Fruit fly (Drosophila melanogaster) whole organism, embryonic: ENCODE measurements around the gene pigs.
A peak's percentile ranks its signal among the peaks of the same experiment; 100 is the strongest.

Experiments
- Abd-B ChIP-seq: fragments of 200-800 bp; sonication (Bioruptor generic); optimal IDR thresholded peaks from 2 replicates; lab custom pipeline; 2018; ENCODE audit warnings: missing biosample characterization, mild to moderate bottlenecking, missing genetic modification characterization, moderate library complexity
- Adf1 ChIP-seq: fragments of 200-800 bp; sonication (Bioruptor generic); IDR thresholded peaks from 2 replicates; pipeline ENCODE4 v1.3.6; 2022; ENCODE audit warnings: missing biosample characterization, missing genetic modification characterization
- Awh ChIP-seq: fragments of 200-800 bp; sonication (Bioruptor generic); IDR thresholded peaks from 2 replicates; pipeline ENCODE4, ENCODE4 v1.3.6; 2022; ENCODE audit warnings: missing biosample characterization, missing genetic modification characterization
- BtbVII ChIP-seq: fragments of 200-800 bp; sonication (Bioruptor generic); optimal IDR thresholded peaks from 3 replicates; lab custom pipeline; 2017; ENCODE audit warnings: missing biosample characterization, mild to moderate bottlenecking, missing genetic modification characterization
- CG10543 ChIP-seq: fragments of 200-800 bp; sonication (Bioruptor generic); optimal IDR thresholded peaks from 3 replicates; lab custom pipeline; 2017; ENCODE audit warnings: missing biosample characterization, mild to moderate bottlenecking, missing genetic modification characterization, moderate library complexity
- CG10565 ChIP-seq: fragments of 200-800 bp; sonication (Bioruptor generic); optimal IDR thresholded peaks from 3 replicates; lab custom pipeline; 2016; ENCODE audit warnings: missing biosample characterization, mild to moderate bottlenecking, missing genetic modification characterization
- CG11696 ChIP-seq: fragments of 200-800 bp; sonication (Bioruptor generic); IDR thresholded peaks from 2 replicates; pipeline ENCODE4 v1.3.6; 2022; ENCODE audit warnings: missing biosample characterization, missing genetic modification characterization
- CG12155 ChIP-seq: fragments of 200-800 bp; sonication (Bioruptor generic); optimal IDR thresholded peaks from 3 replicates; lab custom pipeline; 2016; ENCODE audit warnings: missing biosample characterization, missing genetic modification characterization
- CG1233 ChIP-seq: fragments of 200-800 bp; sonication (Bioruptor generic); optimal IDR thresholded peaks from 4 replicates; lab custom pipeline; 2018; ENCODE audit warnings: missing biosample characterization, mild to moderate bottlenecking, missing genetic modification characterization
- CG12744 ChIP-seq: fragments of 200-800 bp; sonication (Bioruptor generic); optimal IDR thresholded peaks from 2 replicates; lab custom pipeline; 2016; ENCODE audit warnings: missing biosample characterization, missing genetic modification characterization
- CG13894 ChIP-seq: fragments of 200-800 bp; sonication (Bioruptor generic); optimal IDR thresholded peaks from 3 replicates; lab custom pipeline; 2018; ENCODE audit warnings: missing biosample characterization, mild to moderate bottlenecking, missing genetic modification characterization, moderate library complexity
- CG15269 ChIP-seq: fragments of 200-800 bp; sonication (Bioruptor generic); optimal IDR thresholded peaks from 2 replicates; lab custom pipeline; 2018; ENCODE audit warnings: missing biosample characterization, mild to moderate bottlenecking, missing genetic modification characterization, moderate library complexity
- CG15479 ChIP-seq: fragments of 200-800 bp; sonication (Bioruptor generic); optimal IDR thresholded peaks from 3 replicates; lab custom pipeline; 2019; ENCODE audit warnings: missing biosample characterization, mild to moderate bottlenecking, missing genetic modification characterization, moderate library complexity
- CG15696 ChIP-seq: fragments of 200-800 bp; sonication (Bioruptor generic); optimal IDR thresholded peaks from 2 replicates; lab custom pipeline; 2019; ENCODE audit warnings: missing biosample characterization, mild to moderate bottlenecking, missing genetic modification characterization, moderate library complexity
- CG2678 ChIP-seq: fragments of 200-800 bp; sonication (Bioruptor generic); optimal IDR thresholded peaks from 3 replicates; lab custom pipeline; 2019; ENCODE audit warnings: missing biosample characterization, mild to moderate bottlenecking, missing genetic modification characterization, moderate library complexity
- CG30020 ChIP-seq: fragments of 200-800 bp; optimal IDR thresholded peaks from 2 replicates; lab custom pipeline; 2019; ENCODE audit warnings: missing biosample characterization, mild to moderate bottlenecking, missing genetic modification characterization, moderate library complexity
- CG5180 ChIP-seq: fragments of 200-800 bp; sonication (Bioruptor generic); optimal IDR thresholded peaks from 3 replicates; lab custom pipeline; 2017; ENCODE audit warnings: missing biosample characterization, missing genetic modification characterization, mild to moderate bottlenecking, moderate library complexity, missing genetic modification reagents
- Dbx ChIP-seq: fragments of 200-800 bp; sonication (Bioruptor generic); IDR thresholded peaks from 3 replicates; pipeline ENCODE4 v1.3.6; 2022; ENCODE audit warnings: missing biosample characterization, missing genetic modification characterization
- Fer1 ChIP-seq: fragments of 200-800 bp; sonication (Bioruptor generic); optimal IDR thresholded peaks from 2 replicates; lab custom pipeline; 2017; ENCODE audit warnings: missing biosample characterization, mild to moderate bottlenecking, missing genetic modification characterization
- Hand ChIP-seq: fragments of 200-800 bp; sonication (Bioruptor generic); optimal IDR thresholded peaks from 2 replicates; lab custom pipeline; 2017; ENCODE audit warnings: mild to moderate bottlenecking, missing biosample characterization, missing genetic modification reagents, missing genetic modification characterization
- Hr39 ChIP-seq: fragments of >200 bp; optimal IDR thresholded peaks from 2 replicates; lab custom pipeline; 2017
- Med ChIP-seq: fragments of 200-800 bp; sonication (Bioruptor generic); peaks from one replicate; lab custom pipeline; 2016; ENCODE audit warnings: missing biosample characterization, missing genetic modification characterization, mild to moderate bottlenecking, inconsistent platforms, moderate library complexity
- NK7.1 ChIP-seq: fragments of 200-800 bp; sonication (Bioruptor generic); optimal IDR thresholded peaks from 3 replicates; lab custom pipeline; 2016; ENCODE audit warnings: missing biosample characterization, missing genetic modification characterization
- Nf-YB ChIP-seq: fragments of 200-800 bp; sonication (Bioruptor generic); optimal IDR thresholded peaks from 3 replicates; lab custom pipeline; 2019; ENCODE audit warnings: missing biosample characterization, mild to moderate bottlenecking, missing genetic modification characterization, moderate library complexity
- Pdp1 ChIP-seq, 2 experiments: fragments of 200-800 bp; sonication (Bioruptor generic); optimal IDR thresholded peaks; 3 replicates each; lab custom pipeline; 2016; ENCODE audit warnings: missing biosample characterization in 2 of 2, missing genetic modification characterization in 2 of 2, mild to moderate bottlenecking in 1 of 2, moderate library complexity in 1 of 2
- Ssrp ChIP-seq: fragments of 200-800 bp; sonication (Bioruptor generic); optimal IDR thresholded peaks from 2 replicates; lab custom pipeline; 2018; ENCODE audit warnings: missing biosample characterization, mild to moderate bottlenecking, missing genetic modification characterization, moderate library complexity
- TFAM ChIP-seq: fragments of 200-800 bp; sonication (Bioruptor generic); optimal IDR thresholded peaks from 2 replicates; lab custom pipeline; 2017; ENCODE audit warnings: missing biosample characterization, missing genetic modification characterization, inconsistent platforms
- abd-A ChIP-seq: fragments of 200-800 bp; sonication (Bioruptor generic); optimal IDR thresholded peaks from 3 replicates; lab custom pipeline; 2019; ENCODE audit warnings: missing biosample characterization, mild to moderate bottlenecking, missing genetic modification characterization, moderate library complexity
- aop ChIP-seq: fragments of 200-800 bp; sonication (Bioruptor generic); IDR thresholded peaks from 2 replicates; pipeline ENCODE4 v1.3.6; 2022; ENCODE audit warnings: missing biosample characterization, missing genetic modification characterization
- ash1 ChIP-seq: fragments of 200-800 bp; sonication (Bioruptor generic); optimal IDR thresholded peaks from 2 replicates; lab custom pipeline; 2018; ENCODE audit warnings: missing biosample characterization, mild to moderate bottlenecking, missing genetic modification characterization
- caup ChIP-seq: fragments of 200-800 bp; sonication (Bioruptor generic); optimal IDR thresholded peaks from 3 replicates; lab custom pipeline; 2017; ENCODE audit warnings: missing biosample characterization, mild to moderate bottlenecking, missing genetic modification characterization, moderate library complexity; ENCODE audit not compliant: severe bottlenecking
- dan ChIP-seq: fragments of 200-800 bp; sonication (Bioruptor generic); IDR thresholded peaks from 2 replicates; pipeline ENCODE4 v1.3.6; 2022; ENCODE audit warnings: missing biosample characterization, missing genetic modification characterization
- eve ChIP-seq, 2 experiments: fragments of >200 bp; optimal IDR thresholded peaks; 2 replicates each; lab custom pipeline; 2017; ENCODE audit warnings: missing biosample characterization in 2 of 2, missing genetic modification characterization in 2 of 2
- eyg ChIP-seq: fragments of 200-800 bp; sonication (Bioruptor generic); optimal IDR thresholded peaks from 3 replicates; lab custom pipeline; 2016; ENCODE audit warnings: missing biosample characterization, missing genetic modification characterization
- grn ChIP-seq: fragments of 200-800 bp; sonication (Bioruptor generic); optimal IDR thresholded peaks from 3 replicates; lab custom pipeline; 2017; ENCODE audit warnings: missing biosample characterization, missing genetic modification characterization
- h ChIP-seq: fragments of >200 bp; optimal IDR thresholded peaks from 2 replicates; lab custom pipeline; 2017
- hkb ChIP-seq, 2 experiments: fragments of 200-800 bp in 1 of 2; fragments of >200 bp in 1 of 2; sonication (Bioruptor generic) in 1 of 2; IDR thresholded peaks in 1 of 2; optimal IDR thresholded peaks in 1 of 2; 2 replicates each; pipeline versions ENCODE4 v1.3.6 to Lab custom; 2017 to 2022; ENCODE audit warnings: missing biosample characterization in 1 of 2, missing genetic modification characterization in 1 of 2
- kay ChIP-seq: fragments of 200-800 bp; sonication (Bioruptor generic); optimal IDR thresholded peaks from 2 replicates; lab custom pipeline; 2016; ENCODE audit warnings: missing biosample characterization, missing genetic modification characterization
- ken ChIP-seq: fragments of 200-800 bp; sonication (Bioruptor generic); IDR thresholded peaks from 3 replicates; pipeline ENCODE4 v1.3.6; 2022; ENCODE audit warnings: missing biosample characterization, missing genetic modification characterization
- kni ChIP-seq: fragments of 200-800 bp; sonication (Bioruptor generic); optimal IDR thresholded peaks from 3 replicates; lab custom pipeline; 2017; ENCODE audit warnings: mild to moderate bottlenecking, missing biosample characterization, missing genetic modification reagents, missing genetic modification characterization
- lab ChIP-seq: fragments of 200-800 bp; sonication (Bioruptor generic); optimal IDR thresholded peaks from 3 replicates; lab custom pipeline; 2017; ENCODE audit warnings: missing biosample characterization, missing genetic modification characterization, mild to moderate bottlenecking, moderate library complexity, missing genetic modification reagents
- nau ChIP-seq: fragments of 200-800 bp; sonication (Bioruptor generic); optimal IDR thresholded peaks from 3 replicates; lab custom pipeline; 2017; ENCODE audit warnings: missing biosample characterization, mild to moderate bottlenecking, missing genetic modification characterization, missing genetic modification reagents
- oc ChIP-seq: fragments of 200-800 bp; sonication (Bioruptor generic); optimal IDR thresholded peaks from 2 replicates; lab custom pipeline; 2018; ENCODE audit warnings: missing biosample characterization, mild to moderate bottlenecking, missing genetic modification characterization, moderate library complexity
- onecut ChIP-seq: fragments of 200-800 bp; sonication (Bioruptor generic); IDR thresholded peaks from 2 replicates; pipeline ENCODE4 v1.3.6; 2022; ENCODE audit warnings: missing biosample characterization, missing genetic modification characterization
- sim ChIP-seq: fragments of 200-800 bp; sonication (Bioruptor generic); IDR thresholded peaks from 2 replicates; pipeline ENCODE4 v1.3.6; 2022; ENCODE audit warnings: missing biosample characterization, missing genetic modification characterization
- stc ChIP-seq: fragments of 200-800 bp; sonication (Bioruptor generic); IDR thresholded peaks from 2 replicates; pipeline ENCODE4 v1.3.6; 2022; ENCODE audit warnings: missing biosample characterization, missing genetic modification characterization
- tx ChIP-seq: fragments of 200-800 bp; sonication (Bioruptor generic); optimal IDR thresholded peaks from 2 replicates; lab custom pipeline; 2016; ENCODE audit warnings: missing biosample characterization, missing genetic modification characterization
- unpg ChIP-seq: fragments of 200-800 bp; sonication (Bioruptor generic); optimal IDR thresholded peaks from 3 replicates; lab custom pipeline; 2018; ENCODE audit warnings: missing biosample characterization, mild to moderate bottlenecking, missing genetic modification characterization, moderate library complexity
- wdn ChIP-seq: fragments of 200-800 bp; sonication (Bioruptor generic); IDR thresholded peaks from 2 replicates; pipeline ENCODE4 v1.3.6; 2022; ENCODE audit warnings: missing biosample characterization, missing genetic modification characterization

The pigs gene

dm6 chrX:6604706-6605105 is 4.8 kb downstream of the pigs start (continued):
- TF ChIP-seq CG11696 (GFP tag; lab: Robert Waterston, UW) (0 out of 2 replicates have a peak, but pooled peaks have one; percentile 15), Hr39 (lab: Kevin White, UChicago) (no peak), stc (no peak), CG15269 (tag; lab: Kevin White, UChicago) (no peak), hkb (optimal IDR thresholded peaks at IDR 0.05; lab: Kevin White, UChicago) (no peak), hkb (GFP tag; IDR thresholded peaks at IDR 0.05; lab: Robert Waterston, UW) (no peak), sim (no peak), CG1233 (GFP tag; lab: Kevin White, UChicago) (peak; percentile 1), dan (GFP tag; lab: Robert Waterston, UW) (no peak)

dm6 chrX:6611831-6612230 is 12.0 kb downstream of the pigs start:
- TF ChIP-seq CG13894 (tag; lab: Kevin White, UChicago) (peak; percentile 65), Abd-B (no peak), Med (GFP tag; lab: Kevin White, UChicago) (peak; percentile 76), CG15479 (GFP tag; lab: Kevin White, UChicago) (no peak), tx (GFP tag; lab: Kevin White, UChicago) (no peak)

dm6 chrX:6612509-6612908 is 12.6 kb downstream of the pigs start:
- TF ChIP-seq Med (GFP tag; lab: Kevin White, UChicago) (no peak), NK7.1 (no peak), Ssrp (tag; lab: Kevin White, UChicago) (no peak), h (no peak), wdn (no peak), ash1 (GFP tag; lab: Kevin White, UChicago) (no peak), abd-A (tag; lab: Kevin White, UChicago) (no peak), kni (GFP tag; lab: Kevin White, UChicago) (peak; percentile 7), Dbx (GFP tag; lab: Robert Waterston, UW) (no peak), Nf-YB (peak; percentile 33), nau (no peak), aop (GFP tag; lab: Robert Waterston, UW) (no peak), unpg (GFP tag; lab: Kevin White, UChicago) (no peak), CG12744 (GFP tag; lab: Kevin White, UChicago) (no peak), TFAM (GFP tag; lab: Kevin White, UChicago) (no peak), CG15696 (no peak), ken (no peak), BtbVII (GFP tag; lab: Kevin White, UChicago) (no peak), CG5180 (no peak), Awh (GFP tag; lab: Robert Waterston, UW) (no peak), CG10543 (no peak), grn (GFP tag; lab: Kevin White, UChicago) (peak; percentile 84), CG30020 (no peak), oc (no peak)

dm6 chrX:6613581-6613980 is 13.7 kb downstream of the pigs start:
- TF ChIP-seq lab (peak; percentile 53), eyg (GFP tag; lab: Kevin White, UChicago) (no peak), Pdp1 (GFP tag; optimal IDR thresholded peaks at IDR 0.05; lab: Kevin White, UChicago) (peak in 1 of 2 experiments; percentile 25), CG2678 (tag; lab: Kevin White, UChicago) (peak; percentile 3), CG10565 (GFP tag; lab: Kevin White, UChicago) (no peak), grn (GFP tag; lab: Kevin White, UChicago) (peak; percentile 0), CG12155 (GFP tag; lab: Kevin White, UChicago) (no peak), Hand (no peak), caup (GFP tag; lab: Kevin White, UChicago) (peak; percentile 25), Fer1 (GFP tag; lab: Kevin White, UChicago) (peak; percentile 2), Adf1 (no peak), CG1233 (GFP tag; lab: Kevin White, UChicago) (no peak), eve (GFP tag; optimal IDR thresholded peaks at IDR 0.05; lab: Kevin White, UChicago) (peak in 1 of 2 experiments; percentile 23), kay (GFP tag; lab: Kevin White, UChicago) (no peak), onecut (no peak)
